Worm (Caenorhabditis elegans): Measurements from ENCODE around the gene appg-2.

Gene appg-2

ce11 chrII:8853238-8853637, 52.3 kb downstream of the appg-2 start:
- TF ChIP-seq F37B4.10 (GFP tag; IDR thresholded peaks at IDR 0.05) (no peak), lin-26 (GFP tag; IDR thresholded peaks at IDR 0.05) (no peak), F33H1.4 (GFP tag; IDR thresholded peaks at IDR 0.05) (no peak), snpc-4 (GFP tag; optimal IDR thresholded peaks at IDR 0.05) (no peak), snpc-4 (tag; optimal IDR thresholded peaks at IDR 0.05) (no peak), ets-4 (GFP tag; optimal IDR thresholded peaks at IDR 0.05) (no peak), hlh-12 (tag; optimal IDR thresholded peaks at IDR 0.05) (no peak), zim-3 (tag; optimal IDR thresholded peaks at IDR 0.05) (no peak), die-1 (tag; optimal IDR thresholded peaks at IDR 0.05) (no peak), fkh-3 (tag; optimal IDR thresholded peaks at IDR 0.05) (no peak), K12H6.12 (tag; optimal IDR thresholded peaks at IDR 0.05) (no peak), bed-1 (GFP tag; IDR thresholded peaks at IDR 0.05) (no peak), ceh-58 (GFP tag; IDR thresholded peaks at IDR 0.05) (no peak), snpc-3.4 (tag; optimal IDR thresholded peaks at IDR 0.05) (no peak), unc-130 (GFP tag; optimal IDR thresholded peaks at IDR 0.05) (no peak), sdz-38 (tag; optimal IDR thresholded peaks at IDR 0.05) (no peak), madf-6 (GFP tag; IDR thresholded peaks at IDR 0.05) (no peak), chd-7 (tag; optimal IDR thresholded peaks at IDR 0.05) (no peak), dox-1 (GFP tag; IDR thresholded peaks at IDR 0.05) (no peak), Y95B8A.8 (GFP tag; IDR thresholded peaks at IDR 0.05) (no peak), D2030.7 (GFP tag; IDR thresholded peaks at IDR 0.05) (no peak)

- no peak for TF ChIP-seq cebp-2 (GFP tag; IDR thresholded peaks at IDR 0.05)
- no peak for TF ChIP-seq lin-35 (GFP tag; optimal IDR thresholded peaks at IDR 0.05)
Measured at ce11 chrII:8853960-8854359, 53.0 kb downstream of the appg-2 start.
